In the genomic region with DNA sequence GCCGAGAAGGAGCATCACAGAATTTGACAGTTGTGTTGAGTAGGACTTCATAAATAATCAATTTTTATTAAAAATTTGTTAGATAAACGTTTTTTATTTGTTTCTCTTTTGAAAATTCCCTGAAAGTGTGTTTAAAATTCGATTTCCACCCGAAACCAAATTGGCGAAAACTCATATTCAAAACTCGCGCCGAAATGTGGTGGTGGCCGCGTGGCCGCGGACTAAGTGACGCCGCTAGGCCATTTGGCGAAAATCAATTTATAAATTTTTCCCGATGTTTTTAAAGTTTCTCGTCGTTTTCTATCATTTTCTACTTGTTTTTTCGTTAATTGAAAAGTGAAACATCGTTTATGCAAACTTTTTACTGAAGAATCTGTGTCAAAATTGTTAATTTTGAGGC, we compare ENCODE assay signal across 5 worm cellular contexts.
A peak's percentile ranks its signal among the peaks of the same experiment; 100 is the strongest.
TF ChIP-seq lines count a peak whose summit lies in the region.

No protein-coding gene starts in this region.

TF ChIP-seq in whole organism, L1 larva, 84 proteins besides CTCF, POLR2A, EP300 and RAD21 (continues in another document):
- TF ChIP-seq egl-27 (tag; optimal IDR thresholded peaks at IDR 0.05; lab: Kevin White, UChicago): no peak
- TF ChIP-seq zag-1 (tag; optimal IDR thresholded peaks at IDR 0.05; lab: Kevin White, UChicago): no peak
- TF ChIP-seq Y116A8C.19 (tag; optimal IDR thresholded peaks at IDR 0.05; lab: Kevin White, UChicago; ENCODE audit: borderline replicate concordance): peak; percentile 30
- TF ChIP-seq sptf-1 (tag; optimal IDR thresholded peaks at IDR 0.05; lab: Kevin White, UChicago): no peak
- TF ChIP-seq dsc-1 (tag; optimal IDR thresholded peaks at IDR 0.05; lab: Kevin White, UChicago): peak; percentile 52
- TF ChIP-seq jun-1 (tag; optimal IDR thresholded peaks at IDR 0.05; lab: Kevin White, UChicago): no peak
- peak; percentile 76 for TF ChIP-seq nhr-85 (tag; lab: Kevin White, UChicago)
- TF ChIP-seq efl-3 (GFP tag; optimal IDR thresholded peaks at IDR 0.05; lab: Kevin White, UChicago): no peak
- TF ChIP-seq dpl-1 (GFP tag; optimal IDR thresholded peaks at IDR 0.05; lab: Kevin White, UChicago): peak; percentile 82 to 91 (median 88)
- no peak for TF ChIP-seq nhr-237 (tag; optimal IDR thresholded peaks at IDR 0.05; lab: Kevin White, UChicago)
- peak; percentile 1 for TF ChIP-seq C16A3.4 (tag; optimal IDR thresholded peaks at IDR 0.05; lab: Kevin White, UChicago)
- no peak for TF ChIP-seq F16B12.6 (tag; optimal IDR thresholded peaks at IDR 0.05; lab: Kevin White, UChicago)
- peak; percentile 91 to 95 for TF ChIP-seq lin-35 (GFP tag; optimal IDR thresholded peaks at IDR 0.05; lab: Kevin White, UChicago)
- no peak for TF ChIP-seq fkh-10 (GFP tag; optimal IDR thresholded peaks at IDR 0.05; lab: Kevin White, UChicago)
- TF ChIP-seq lin-13 (GFP tag; optimal IDR thresholded peaks at IDR 0.05; lab: Kevin White, UChicago): no peak
- no peak for TF ChIP-seq mab-9 (GFP tag; IDR thresholded peaks at IDR 0.05; lab: Robert Waterston, UW)
- no peak for TF ChIP-seq tbx-2 (tag; optimal IDR thresholded peaks at IDR 0.05; lab: Kevin White, UChicago)
- no peak for TF ChIP-seq nhr-28 (tag; optimal IDR thresholded peaks at IDR 0.05; lab: Kevin White, UChicago)

TF ChIP-seq in whole organism, L3 larva, 47 proteins besides CTCF, POLR2A, EP300 and RAD21:
- TF ChIP-seq lin-39 (tag; optimal IDR thresholded peaks at IDR 0.05; lab: Kevin White, UChicago): peak; percentile 0
- no peak for TF ChIP-seq daf-12 (tag; optimal IDR thresholded peaks at IDR 0.05; lab: Kevin White, UChicago)
- no peak for TF ChIP-seq fos-1 (tag; optimal IDR thresholded peaks at IDR 0.05; lab: Kevin White, UChicago)
- peak; percentile 57 for TF ChIP-seq nhr-43 (tag; optimal IDR thresholded peaks at IDR 0.05; lab: Kevin White, UChicago; ENCODE audit: poor library complexity, severe bottlenecking)
- peak; percentile 6 for TF ChIP-seq nhr-23 (tag; optimal IDR thresholded peaks at IDR 0.05; lab: Kevin White, UChicago)
TF ChIP-seq in whole organism, L3 larva: peak in this region for 3.

TF ChIP-seq in whole organism, early embryonic, 17 proteins besides CTCF, POLR2A, EP300 and RAD21:
- TF ChIP-seq hmbx-1 (tag; optimal IDR thresholded peaks at IDR 0.05; lab: Kevin White, UChicago): no peak
- TF ChIP-seq tbx-37 (GFP tag; conservative IDR thresholded peaks at IDR 0.05; lab: Robert Waterston, UW): peak; percentile 83
- no peak for TF ChIP-seq ceh-36 (tag; optimal IDR thresholded peaks at IDR 0.05; lab: Kevin White, UChicago)

TF ChIP-seq in whole organism, midembryonic, 9 proteins besides CTCF, POLR2A, EP300 and RAD21:
- no peak for TF ChIP-seq tab-1 (GFP tag; IDR thresholded peaks at IDR 0.05; lab: Robert Waterston, UW)
- TF ChIP-seq med-1 (GFP tag; optimal IDR thresholded peaks at IDR 0.05; lab: Kevin White, UChicago; ENCODE audit: insufficient read depth): no peak
- TF ChIP-seq T22C8.4 (GFP tag; IDR thresholded peaks at IDR 0.05; lab: Robert Waterston, UW): no peak; the same call in 1 of the 2 replicates
- no peak for TF ChIP-seq klf-2 (GFP tag; conservative IDR thresholded peaks at IDR 0.05; lab: Robert Waterston, UW)
- no peak for TF ChIP-seq ref-1 (GFP tag; conservative IDR thresholded peaks at IDR 0.05; lab: Robert Waterston, UW)
- TF ChIP-seq flt-1 (GFP tag; IDR thresholded peaks at IDR 0.05; lab: Robert Waterston, UW): peak; percentile 61
- TF ChIP-seq ztf-23 (GFP tag; IDR thresholded peaks at IDR 0.05; lab: Robert Waterston, UW): 0 out of 2 replicates have a peak, but pooled peaks have one; percentile 40
- TF ChIP-seq cog-1 (tag; optimal IDR thresholded peaks at IDR 0.05; lab: Kevin White, UChicago): peak; percentile 30
- TF ChIP-seq ztf-29 (GFP tag; IDR thresholded peaks at IDR 0.05; lab: Robert Waterston, UW): no peak

TF ChIP-seq in whole organism, young adult, 124 proteins besides CTCF, POLR2A, EP300 and RAD21:
- TF ChIP-seq egl-18 (GFP tag; IDR thresholded peaks at IDR 0.05; lab: Robert Waterston, UW): no peak
- TF ChIP-seq lin-54 (GFP tag; optimal IDR thresholded peaks at IDR 0.05; lab: Kevin White, UChicago): peak; percentile 90
- TF ChIP-seq dox-1 (GFP tag; IDR thresholded peaks at IDR 0.05; lab: Robert Waterston, UW): 0 out of 2 replicates have a peak, but pooled peaks have one; percentile 26
- no peak for TF ChIP-seq hlh-12 (tag; optimal IDR thresholded peaks at IDR 0.05; lab: Kevin White, UChicago)
- peak; percentile 59 for TF ChIP-seq dpl-1 (GFP tag; optimal IDR thresholded peaks at IDR 0.05; lab: Kevin White, UChicago)
- peak; percentile 59 for TF ChIP-seq efl-1 (GFP tag; optimal IDR thresholded peaks at IDR 0.05; lab: Kevin White, UChicago)
- peak; percentile 62 for TF ChIP-seq ceh-27 (GFP tag; optimal IDR thresholded peaks at IDR 0.05; lab: Kevin White, UChicago)
- peak; percentile 47 for TF ChIP-seq ZK185.1 (tag; optimal IDR thresholded peaks at IDR 0.05; lab: Kevin White, UChicago; ENCODE audit: poor library complexity, severe bottlenecking)
- TF ChIP-seq egl-44 (GFP tag; IDR thresholded peaks at IDR 0.05; lab: Robert Waterston, UW): 0 out of 2 replicates have a peak, but pooled peaks have one; percentile 25
- TF ChIP-seq lsl-1 (GFP tag; optimal IDR thresholded peaks at IDR 0.05; lab: Kevin White, UChicago): peak; percentile 16

Comparison
In these comparisons a context has a peak if more than half of its experiments do, and no peak if none do; other contexts are left out.
1. Of the 8 proteins assayed by ChIP-seq in both whole organism, young adult and whole organism, L1 larva: peak only in whole organism, young adult: none; only in whole organism, L1 larva: lin-35, nhr-90 and snpc-4; in both: dpl-1 and efl-1; in neither: 3.